Worm (Caenorhabditis elegans) whole organism, L1 larva: ENCODE results near the gene F48F7.6.

ENCODE experiments used
- C04F5.9 ChIP-seq: sonication (generic microtip); optimal IDR thresholded peaks from 2 replicates; lab custom pipeline; 2016; ENCODE audit warnings: missing genetic modification characterization, missing compliant biosample characterization
- aly-2 ChIP-seq: fragments of 150-350 bp; optimal IDR thresholded peaks from 2 replicates; lab custom pipeline; 2014; ENCODE audit warnings: missing biosample characterization, missing genetic modification characterization
- ceh-88 ChIP-seq: fragments of 200-800 bp; sonication (Bioruptor generic); IDR thresholded peaks from 2 replicates; pipeline ENCODE4 v1.3.6; 2022; ENCODE audit warnings: missing genetic modification characterization, missing compliant biosample characterization
- efl-1 ChIP-seq, 4 experiments: fragments of 150-350 bp; optimal IDR thresholded peaks in 3 of 4; peaks in 1 of 4; 1 replicate in 1 of 4; 2 replicates in 3 of 4; lab custom pipeline; 2014; ENCODE audit warnings: missing biosample characterization in 2 of 4, missing genetic modification characterization in 2 of 4, missing genetic modification reagents in 2 of 4
- jun-1 ChIP-seq: fragments of 150-350 bp; optimal IDR thresholded peaks from 2 replicates; lab custom pipeline; 2014; ENCODE audit warnings: missing biosample characterization, missing genetic modification reagents, missing genetic modification characterization
- nhr-237 ChIP-seq: fragments of 150-350 bp; optimal IDR thresholded peaks from 2 replicates; lab custom pipeline; 2014; ENCODE audit warnings: missing biosample characterization, missing genetic modification characterization
- nhr-76 ChIP-seq: sonication (generic microtip); optimal IDR thresholded peaks from 2 replicates; lab custom pipeline; 2017; ENCODE audit warnings: missing biosample characterization, missing genetic modification characterization
- nhr-90 ChIP-seq: sonication (generic microtip); optimal IDR thresholded peaks from 2 replicates; lab custom pipeline; 2016; ENCODE audit warnings: mild to moderate bottlenecking, missing genetic modification characterization, missing compliant biosample characterization; ENCODE audit not compliant: poor library complexity
- snu-23 ChIP-seq: sonication (generic microtip); optimal IDR thresholded peaks from 2 replicates; lab custom pipeline; 2016; ENCODE audit warnings: missing genetic modification characterization, missing compliant biosample characterization
- tbx-2 ChIP-seq: sonication (generic microtip); optimal IDR thresholded peaks from 2 replicates; lab custom pipeline; 2016; ENCODE audit warnings: missing genetic modification characterization, missing compliant biosample characterization
- zag-1 ChIP-seq: fragments of 150-350 bp; optimal IDR thresholded peaks from 2 replicates; lab custom pipeline; 2014; ENCODE audit warnings: missing biosample characterization, missing genetic modification characterization

- TF ChIP-seq efl-1 (optimal IDR thresholded peaks at IDR 0.05; lab: Kevin White, UChicago): no peak
- TF ChIP-seq efl-1 (GFP tag; optimal IDR thresholded peaks at IDR 0.05 in 1 of 2; lab: Kevin White, UChicago): peak in 1 of 2 experiments; percentile 36
- no peak for TF ChIP-seq aly-2 (tag; lab: Kevin White, UChicago)
- TF ChIP-seq snu-23: no peak
- TF ChIP-seq jun-1: no peak
- TF ChIP-seq ceh-88 (GFP tag; lab: Robert Waterston, UW): no peak
- TF ChIP-seq zag-1: no peak
- no peak for TF ChIP-seq C04F5.9
- TF ChIP-seq tbx-2 (tag; lab: Kevin White, UChicago): no peak
- TF ChIP-seq nhr-90 (tag; lab: Kevin White, UChicago): no peak
- TF ChIP-seq nhr-237 (tag; lab: Kevin White, UChicago): no peak
- TF ChIP-seq nhr-76 (tag; lab: Kevin White, UChicago): no peak
Measured at ce11 chrX:13948167-13948566, 29.5 kb upstream of the F48F7.6 start.
